Fruit fly (Drosophila melanogaster) whole organism, wandering third instar larva: ENCODE measurements around the gene Kcmf1.

Experiments used
- CG32264 ChIP-seq: fragments of 200-800 bp; sonication (Bioruptor generic); optimal IDR thresholded peaks from 2 replicates; lab custom pipeline; 2016; ENCODE audit warnings: missing biosample characterization, missing genetic modification characterization
- CG9705 ChIP-seq: fragments of 200-800 bp; sonication (Bioruptor generic); optimal IDR thresholded peaks from 2 replicates; lab custom pipeline; 2018; ENCODE audit warnings: missing biosample characterization, mild to moderate bottlenecking, missing genetic modification characterization
- CrebA ChIP-seq: fragments of 200-800 bp; sonication (Bioruptor generic); optimal IDR thresholded peaks from 2 replicates; lab custom pipeline; 2016; ENCODE audit warnings: missing biosample characterization, mild to moderate bottlenecking, missing genetic modification characterization, borderline replicate concordance
- br ChIP-seq: fragments of 200-800 bp; sonication (Bioruptor generic); optimal IDR thresholded peaks from 2 replicates; lab custom pipeline; 2016; ENCODE audit warnings: missing biosample characterization, missing genetic modification characterization
- usp ChIP-seq: fragments of >200 bp; optimal IDR thresholded peaks from 2 replicates; lab custom pipeline; 2017; ENCODE audit warnings: missing biosample characterization, missing genetic modification characterization

DNA sequence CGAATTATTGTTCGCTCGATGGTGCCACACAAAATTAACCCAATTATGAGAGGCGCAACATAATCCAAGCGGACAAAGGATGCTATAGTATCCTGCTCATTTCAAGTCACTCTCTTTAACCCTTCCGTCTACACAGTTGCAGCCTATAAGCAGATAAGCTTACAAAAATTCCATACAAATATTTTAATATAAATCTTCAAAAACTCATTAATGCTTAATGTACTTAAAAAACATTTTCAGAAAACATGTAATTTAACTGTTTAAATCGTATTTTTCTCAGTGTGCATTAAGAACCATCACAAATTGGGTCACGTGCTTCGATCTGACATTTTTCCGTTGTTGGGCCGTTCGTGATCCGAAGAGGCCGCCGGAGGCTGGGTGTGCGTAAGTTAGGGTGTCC lies 45.9 kb downstream of the Kcmf1 start:
- TF ChIP-seq CG32264 (GFP tag; lab: Kevin White, UChicago): no peak
- no peak for TF ChIP-seq CrebA
- TF ChIP-seq usp (GFP tag; lab: Kevin White, UChicago): no peak
- TF ChIP-seq CG9705 (GFP tag; lab: Kevin White, UChicago): no peak
- peak; percentile 50 for TF ChIP-seq br (GFP tag; lab: Kevin White, UChicago)
